Fruit fly (Drosophila melanogaster) whole organism, embryonic: Measurements from ENCODE around the gene CG34148.

Experiments
- CG10274 ChIP-seq: fragments of 200-800 bp; sonication (Bioruptor generic); optimal IDR thresholded peaks from 3 replicates; lab custom pipeline; 2017; ENCODE audit warnings: missing biosample characterization, mild to moderate bottlenecking, missing genetic modification characterization
- CG10543 ChIP-seq: fragments of 200-800 bp; sonication (Bioruptor generic); optimal IDR thresholded peaks from 3 replicates; lab custom pipeline; 2017; ENCODE audit warnings: missing biosample characterization, mild to moderate bottlenecking, missing genetic modification characterization, moderate library complexity
- CG10979 ChIP-seq: fragments of 200-800 bp; sonication (Bioruptor generic); optimal IDR thresholded peaks from 2 replicates; lab custom pipeline; 2018; ENCODE audit warnings: missing biosample characterization, mild to moderate bottlenecking, missing genetic modification characterization, moderate library complexity
- CG12071 ChIP-seq: fragments of 200-800 bp; sonication (Bioruptor generic); optimal IDR thresholded peaks from 3 replicates; lab custom pipeline; 2018; ENCODE audit warnings: missing biosample characterization, mild to moderate bottlenecking, missing genetic modification characterization
- CG13894 ChIP-seq: fragments of 200-800 bp; sonication (Bioruptor generic); optimal IDR thresholded peaks from 3 replicates; lab custom pipeline; 2018; ENCODE audit warnings: missing biosample characterization, mild to moderate bottlenecking, missing genetic modification characterization, moderate library complexity
- CG14965 ChIP-seq: fragments of 200-800 bp; sonication (Bioruptor generic); optimal IDR thresholded peaks from 2 replicates; lab custom pipeline; 2016; ENCODE audit warnings: missing biosample characterization, missing genetic modification characterization, borderline replicate concordance
- CG18599 ChIP-seq: fragments of 200-800 bp; sonication (Bioruptor generic); optimal IDR thresholded peaks from 3 replicates; lab custom pipeline; 2017; ENCODE audit warnings: missing biosample characterization, missing genetic modification characterization, mild to moderate bottlenecking, moderate library complexity, missing genetic modification reagents
- CG33213 ChIP-seq: fragments of 200-800 bp; sonication (Bioruptor generic); optimal IDR thresholded peaks from 3 replicates; lab custom pipeline; 2016; ENCODE audit warnings: missing biosample characterization, missing genetic modification characterization
- CG4854 ChIP-seq: fragments of 200-800 bp; sonication (Bioruptor generic); optimal IDR thresholded peaks from 2 replicates; lab custom pipeline; 2016; ENCODE audit warnings: missing biosample characterization, missing genetic modification characterization, inconsistent platforms
- CG7357 ChIP-seq: fragments of 200-800 bp; sonication (Bioruptor generic); IDR thresholded peaks from 3 replicates; pipeline ENCODE4 v1.3.6; 2022; ENCODE audit warnings: missing biosample characterization, missing genetic modification characterization
- CG7556 ChIP-seq: fragments of 200-800 bp; sonication (Bioruptor generic); optimal IDR thresholded peaks from 2 replicates; lab custom pipeline; 2017; ENCODE audit warnings: missing biosample characterization, mild to moderate bottlenecking, missing genetic modification characterization
- CG7963 ChIP-seq: fragments of 200-800 bp; sonication (Bioruptor generic); IDR thresholded peaks from 3 replicates; pipeline ENCODE4 v1.3.6; 2022; ENCODE audit warnings: missing biosample characterization, missing genetic modification characterization; ENCODE audit not compliant: partially characterized antibody
- CG8290 ChIP-seq, 3 experiments: fragments of 200-800 bp; sonication (Bioruptor generic); optimal IDR thresholded peaks; 2 replicates each; lab custom pipeline; 2016 to 2019; ENCODE audit warnings: missing biosample characterization in 3 of 3, missing genetic modification characterization in 3 of 3, mild to moderate bottlenecking in 2 of 3, moderate library complexity in 1 of 3
- CG8359 ChIP-seq: fragments of 200-800 bp; sonication (Bioruptor generic); optimal IDR thresholded peaks from 2 replicates; lab custom pipeline; 2017; ENCODE audit warnings: missing biosample characterization, mild to moderate bottlenecking, missing genetic modification characterization, borderline replicate concordance
- CG8388 ChIP-seq: fragments of 200-800 bp; sonication (Bioruptor generic); optimal IDR thresholded peaks from 2 replicates; lab custom pipeline; 2019; ENCODE audit warnings: missing biosample characterization, mild to moderate bottlenecking, missing genetic modification characterization, moderate library complexity
- Dek ChIP-seq: fragments of 200-800 bp; sonication (Bioruptor generic); optimal IDR thresholded peaks from 3 replicates; lab custom pipeline; 2019; ENCODE audit warnings: missing biosample characterization, mild to moderate bottlenecking, missing genetic modification characterization, moderate library complexity
- Dfd ChIP-seq, 2 experiments: fragments of >200 bp; optimal IDR thresholded peaks; 2 replicates each; lab custom pipeline; 2017; ENCODE audit warnings: missing biosample characterization in 2 of 2, missing genetic modification characterization in 2 of 2
- Dip2 ChIP-seq: fragments of 200-800 bp; sonication (Bioruptor generic); IDR thresholded peaks from 2 replicates; pipeline ENCODE4 v1.3.6; 2022; ENCODE audit warnings: missing biosample characterization, missing genetic modification characterization
- Dip3 ChIP-seq: fragments of 200-800 bp; sonication (Bioruptor generic); optimal IDR thresholded peaks from 3 replicates; lab custom pipeline; 2016; ENCODE audit warnings: missing biosample characterization, missing genetic modification characterization
- ERR ChIP-seq: fragments of 200-800 bp; sonication (Bioruptor generic); optimal IDR thresholded peaks from 2 replicates; lab custom pipeline; 2016; ENCODE audit warnings: missing biosample characterization, missing genetic modification characterization
- Fer3 ChIP-seq: fragments of 200-800 bp; sonication (Bioruptor generic); optimal IDR thresholded peaks from 2 replicates; lab custom pipeline; 2018; ENCODE audit warnings: missing biosample characterization, mild to moderate bottlenecking, missing genetic modification characterization, moderate library complexity
- HLHmδ ChIP-seq: fragments of 200-800 bp; sonication (Bioruptor generic); optimal IDR thresholded peaks from 2 replicates; lab custom pipeline; 2018; ENCODE audit warnings: missing biosample characterization, mild to moderate bottlenecking, missing genetic modification characterization, moderate library complexity
- Hmr ChIP-seq: fragments of 200-800 bp; sonication (Bioruptor generic); optimal IDR thresholded peaks from 3 replicates; lab custom pipeline; 2017; ENCODE audit warnings: mild to moderate bottlenecking, missing biosample characterization, missing genetic modification reagents, missing genetic modification characterization
- MTF-1 ChIP-seq: fragments of 200-800 bp; sonication (Bioruptor generic); optimal IDR thresholded peaks from 2 replicates; lab custom pipeline; 2018; ENCODE audit warnings: missing biosample characterization, mild to moderate bottlenecking, missing genetic modification characterization, borderline replicate concordance
- Mes4 ChIP-seq: fragments of 200-800 bp; sonication (Bioruptor generic); optimal IDR thresholded peaks from 2 replicates; lab custom pipeline; 2016; ENCODE audit warnings: missing biosample characterization, missing genetic modification characterization
- Nf-YA ChIP-seq: fragments of 200-800 bp; sonication (Bioruptor generic); IDR thresholded peaks from 2 replicates; pipeline ENCODE4 v1.3.6; 2022; ENCODE audit warnings: missing biosample characterization, missing genetic modification characterization
- Rfx ChIP-seq: fragments of 200-800 bp; sonication (Bioruptor generic); IDR thresholded peaks from 2 replicates; pipeline ENCODE4 v1.3.6; 2022; ENCODE audit warnings: missing biosample characterization, missing genetic modification characterization
- Sox102F ChIP-seq: fragments of 200-800 bp; sonication (Bioruptor generic); optimal IDR thresholded peaks from 2 replicates; lab custom pipeline; 2018; ENCODE audit warnings: missing biosample characterization, mild to moderate bottlenecking, missing genetic modification characterization, moderate library complexity
- Sry-β ChIP-seq: fragments of 200-800 bp; sonication (Bioruptor generic); optimal IDR thresholded peaks from 2 replicates; lab custom pipeline; 2018; ENCODE audit warnings: missing biosample characterization, mild to moderate bottlenecking, missing genetic modification characterization, moderate library complexity
- Stat92E ChIP-seq, 3 experiments: fragments of >200 bp in 2 of 3; fragments of 200-800 bp in 1 of 3; sonication (Bioruptor generic) in 1 of 3; optimal IDR thresholded peaks; 2 replicates each; lab custom pipeline; 2017 to 2019; ENCODE audit warnings: missing biosample characterization in 3 of 3, missing genetic modification characterization in 3 of 3, mild to moderate bottlenecking in 1 of 3, moderate library complexity in 1 of 3
- aop ChIP-seq: fragments of 200-800 bp; sonication (Bioruptor generic); IDR thresholded peaks from 2 replicates; pipeline ENCODE4 v1.3.6; 2022; ENCODE audit warnings: missing biosample characterization, missing genetic modification characterization
- ase ChIP-seq: fragments of 200-800 bp; sonication (Bioruptor generic); IDR thresholded peaks from 3 replicates; pipeline ENCODE4 v1.3.6; 2022; ENCODE audit warnings: missing biosample characterization, missing genetic modification characterization
- dpn ChIP-seq, 2 experiments: fragments of 200-800 bp; sonication (Bioruptor generic); optimal IDR thresholded peaks; 3 replicates each; lab custom pipeline; 2016; ENCODE audit warnings: missing biosample characterization in 2 of 2, missing genetic modification characterization in 2 of 2
- fd3F ChIP-seq: fragments of 200-800 bp; sonication (Bioruptor generic); optimal IDR thresholded peaks from 2 replicates; lab custom pipeline; 2018; ENCODE audit warnings: missing biosample characterization, mild to moderate bottlenecking, missing genetic modification characterization, moderate library complexity
- gcm ChIP-seq: fragments of 200-800 bp; sonication (Bioruptor generic); optimal IDR thresholded peaks from 2 replicates; lab custom pipeline; 2019; ENCODE audit warnings: missing biosample characterization, mild to moderate bottlenecking, missing genetic modification characterization, moderate library complexity
- hb ChIP-seq: fragments of 200-800 bp; sonication (Bioruptor generic); IDR thresholded peaks from 3 replicates; pipeline ENCODE4 v1.3.6; 2022; ENCODE audit warnings: missing biosample characterization, missing genetic modification characterization; ENCODE audit not compliant: partially characterized antibody
- hth ChIP-seq: fragments of >200 bp; optimal IDR thresholded peaks from 2 replicates; lab custom pipeline; 2017; ENCODE audit warnings: inconsistent platforms
- insv ChIP-seq, 2 experiments: fragments of 200-800 bp; sonication (Bioruptor generic); optimal IDR thresholded peaks; 3 replicates each; lab custom pipeline; 2016 to 2018; ENCODE audit warnings: missing biosample characterization in 2 of 2, missing genetic modification characterization in 2 of 2
- ken ChIP-seq: fragments of 200-800 bp; sonication (Bioruptor generic); IDR thresholded peaks from 3 replicates; pipeline ENCODE4 v1.3.6; 2022; ENCODE audit warnings: missing biosample characterization, missing genetic modification characterization
- mam ChIP-seq: fragments of 200-800 bp; sonication (Bioruptor generic); optimal IDR thresholded peaks from 3 replicates; lab custom pipeline; 2016; ENCODE audit warnings: missing biosample characterization, missing genetic modification characterization
- pb ChIP-seq: fragments of 200-800 bp; sonication (Bioruptor generic); optimal IDR thresholded peaks from 3 replicates; lab custom pipeline; 2016; ENCODE audit warnings: missing biosample characterization, missing genetic modification characterization
- pros ChIP-seq: fragments of 200-800 bp; sonication (Bioruptor generic); optimal IDR thresholded peaks from 3 replicates; lab custom pipeline; 2019; ENCODE audit warnings: missing biosample characterization, mild to moderate bottlenecking, missing genetic modification characterization, moderate library complexity
- pzg ChIP-seq: fragments of 200-800 bp; sonication (Bioruptor generic); optimal IDR thresholded peaks from 3 replicates; lab custom pipeline; 2018; ENCODE audit warnings: missing biosample characterization, mild to moderate bottlenecking, missing genetic modification characterization, moderate library complexity
- tna ChIP-seq: fragments of 200-800 bp; sonication (Bioruptor generic); IDR thresholded peaks from 2 replicates; pipeline ENCODE4 v1.3.6; 2022; ENCODE audit warnings: missing biosample characterization, missing genetic modification characterization; ENCODE audit not compliant: partially characterized antibody
- toy ChIP-seq: fragments of 200-800 bp; sonication (Bioruptor generic); IDR thresholded peaks from 2 replicates; pipeline ENCODE4 v1.3.6; 2022; ENCODE audit warnings: missing biosample characterization, missing genetic modification characterization
- unc-4 ChIP-seq: fragments of 200-800 bp; sonication (Bioruptor generic); IDR thresholded peaks from 2 replicates; pipeline ENCODE4 v1.3.6; 2022; ENCODE audit warnings: missing biosample characterization, missing genetic modification characterization; ENCODE audit not compliant: partially characterized antibody
- zf30C ChIP-seq: fragments of 200-800 bp; sonication (Bioruptor generic); optimal IDR thresholded peaks from 3 replicates; lab custom pipeline; 2018; ENCODE audit warnings: missing biosample characterization, mild to moderate bottlenecking, missing genetic modification characterization

Gene CG34148

DNA sequence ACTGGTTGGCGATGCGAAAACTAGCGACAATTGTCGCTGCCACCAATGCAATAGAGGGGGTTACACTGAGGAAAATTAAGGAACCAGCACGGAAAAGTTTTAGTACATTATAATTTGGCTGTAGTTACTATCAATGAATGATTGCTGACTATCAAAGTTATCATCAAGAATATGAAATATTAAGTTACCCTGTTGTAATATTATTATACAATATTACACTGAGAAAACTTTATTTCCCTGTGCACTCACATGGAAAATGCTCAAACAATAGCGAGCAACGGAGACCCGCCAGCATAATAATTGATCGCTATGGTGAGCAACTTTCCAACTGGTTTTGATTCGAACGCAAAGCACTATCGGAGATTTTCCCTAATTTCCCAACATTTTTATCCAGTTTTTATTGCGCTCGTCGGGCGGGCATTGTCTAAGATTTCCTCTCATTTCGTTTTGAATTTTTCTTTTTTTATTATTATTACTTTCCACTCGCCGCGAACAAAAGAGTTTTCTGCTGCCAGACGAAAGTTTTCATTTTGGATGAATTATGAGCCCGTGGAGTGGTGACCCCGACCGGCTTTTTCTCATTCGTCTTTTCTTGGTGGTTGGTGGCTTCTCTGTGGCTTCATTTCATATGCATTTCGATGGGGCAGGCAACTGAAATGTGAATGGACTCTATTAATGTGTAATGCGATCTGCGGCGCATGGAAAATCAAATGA is 16.2 kb downstream of the CG34148 start (continued):
- peak; percentile 3 for TF ChIP-seq CG18599 (GFP tag; lab: Kevin White, UChicago)
- peak; percentile 25 for TF ChIP-seq Fer3 (tag; lab: Kevin White, UChicago)
- TF ChIP-seq ERR (GFP tag; lab: Kevin White, UChicago) = no peak
- no peak for TF ChIP-seq CG10543 (GFP tag; lab: Kevin White, UChicago)
- TF ChIP-seq Dip2 (GFP tag; lab: Robert Waterston, UW) = no peak
- no peak for TF ChIP-seq CG13894 (tag; lab: Kevin White, UChicago)
- TF ChIP-seq CG33213 (GFP tag; lab: Kevin White, UChicago) = peak; percentile 38
- no peak for TF ChIP-seq Rfx (GFP tag; lab: Robert Waterston, UW)
- peak; percentile 96 for TF ChIP-seq gcm
- TF ChIP-seq Mes4 = no peak
- peak in 1 of 2 experiments; percentile 2 for TF ChIP-seq insv (GFP tag; optimal IDR thresholded peaks at IDR 0.05; lab: Kevin White, UChicago)
- no peak for TF ChIP-seq HLHmδ (GFP tag; lab: Kevin White, UChicago)
- TF ChIP-seq Dek (tag; lab: Kevin White, UChicago) = peak; percentile 63
- no peak for TF ChIP-seq Dfd (GFP tag; optimal IDR thresholded peaks at IDR 0.05; lab: Kevin White, UChicago)
- TF ChIP-seq Stat92E (GFP tag; optimal IDR thresholded peaks at IDR 0.05; lab: Kevin White, UChicago) = peak in 1 of 3 experiments; percentile 0
- peak; percentile 86 for TF ChIP-seq ken (GFP tag; lab: Robert Waterston, UW)
- TF ChIP-seq Nf-YA = no peak
- TF ChIP-seq dpn (GFP tag; optimal IDR thresholded peaks at IDR 0.05; lab: Kevin White, UChicago) = peak; percentile 33 to 75
- TF ChIP-seq pzg (GFP tag; lab: Kevin White, UChicago) = no peak
- TF ChIP-seq CG4854 = peak; percentile 53
- peak; percentile 51 for TF ChIP-seq CG8359
- TF ChIP-seq toy (GFP tag; lab: Robert Waterston, UW) = no peak
- TF ChIP-seq tna (GFP tag; lab: Robert Waterston, UW) = no peak
- TF ChIP-seq hth = no peak
- TF ChIP-seq CG7556 = peak; percentile 90
- peak; percentile 86 for TF ChIP-seq CG10979 (tag; lab: Kevin White, UChicago)
- TF ChIP-seq CG12071 (GFP tag; lab: Kevin White, UChicago) = peak; percentile 43
- 0 out of 2 replicates have a peak, but pooled peaks have one; percentile 42 for TF ChIP-seq aop (GFP tag; lab: Robert Waterston, UW)
- TF ChIP-seq Hmr (GFP tag; lab: Kevin White, UChicago) = peak; percentile 54
- peak; percentile 68; the same call in 1 of the 3 replicates for TF ChIP-seq CG7357 (GFP tag; lab: Robert Waterston, UW)
- TF ChIP-seq pros (GFP tag; lab: Kevin White, UChicago) = peak; percentile 57
- no peak for TF ChIP-seq unc-4 (GFP tag; lab: Robert Waterston, UW)
- peak; percentile 94 for TF ChIP-seq Sox102F (GFP tag; lab: Kevin White, UChicago)
- no peak for TF ChIP-seq CG10274 (GFP tag; lab: Kevin White, UChicago)
- TF ChIP-seq mam (GFP tag; lab: Kevin White, UChicago) = no peak
- TF ChIP-seq Sry-β (GFP tag; lab: Kevin White, UChicago) = peak; percentile 25
- no peak for TF ChIP-seq pb (GFP tag; lab: Kevin White, UChicago)
- no peak for TF ChIP-seq CG14965 (GFP tag; lab: Kevin White, UChicago)
- TF ChIP-seq Dip3 (GFP tag; lab: Kevin White, UChicago) = no peak
- peak; percentile 78 for TF ChIP-seq zf30C (GFP tag; lab: Kevin White, UChicago)
- peak; percentile 68 for TF ChIP-seq CG8290 (GFP tag; optimal IDR thresholded peaks at IDR 0.05; lab: Kevin White, UChicago)
- TF ChIP-seq CG8290 (tag; optimal IDR thresholded peaks at IDR 0.05; lab: Kevin White, UChicago) = peak; percentile 15 to 39
- TF ChIP-seq hb (GFP tag; lab: Robert Waterston, UW) = no peak
- TF ChIP-seq CG7963 (GFP tag; lab: Robert Waterston, UW) = no peak
- peak; percentile 23 for TF ChIP-seq MTF-1 (GFP tag; lab: Kevin White, UChicago)
- peak; percentile 95 for TF ChIP-seq CG8388
- TF ChIP-seq ase (GFP tag; lab: Robert Waterston, UW) = peak; percentile 50; the same call in 1 of the 3 replicates
- no peak for TF ChIP-seq fd3F (GFP tag; lab: Kevin White, UChicago)
